Worm (Caenorhabditis elegans): Measurements from ENCODE around the gene asp-6.
A peak's percentile ranks its signal among the peaks of the same experiment; 100 is the strongest.

The asp-6 gene

ce11 chrV:8228712-8229119 lies 40.0 kb downstream of the asp-6 start (continued):
- TF ChIP-seq ces-1 (GFP tag; optimal IDR thresholded peaks at IDR 0.05): no peak
- no peak for TF ChIP-seq nhr-12 (tag; optimal IDR thresholded peaks at IDR 0.05)
- TF ChIP-seq vab-15 (tag; optimal IDR thresholded peaks at IDR 0.05): no peak
- no peak for TF ChIP-seq pag-3 (tag; optimal IDR thresholded peaks at IDR 0.05; ENCODE audit: borderline replicate concordance, insufficient read depth)
- TF ChIP-seq nhr-28 (tag; optimal IDR thresholded peaks at IDR 0.05): no peak
- TF ChIP-seq zip-4 (GFP tag; optimal IDR thresholded peaks at IDR 0.05): peak; percentile 71
- TF ChIP-seq ceh-8 (GFP tag; optimal IDR thresholded peaks at IDR 0.05): no peak
- peak; percentile 53 for TF ChIP-seq aly-2 (tag; optimal IDR thresholded peaks at IDR 0.05)
- TF ChIP-seq lsy-2 (tag; optimal IDR thresholded peaks at IDR 0.05): peak; percentile 58 to 78

ce11 chrV:8226812-8227211 lies 41.9 kb downstream of the asp-6 start, which contains the start of gene K07C11.10:
K07C11.10 (minus strand) TSS chrV:8226912.
- TF ChIP-seq fkh-8 (tag; optimal IDR thresholded peaks at IDR 0.05): peak; percentile 43
- TF ChIP-seq C34B4.2 (tag; optimal IDR thresholded peaks at IDR 0.05): no peak

ce11 chrV:8224634-8225033 lies 44.1 kb downstream of the asp-6 start, which contains the start of gene pax-1:
pax-1 (plus strand) TSS chrV:8224934.
- TF ChIP-seq zip-4 (GFP tag; optimal IDR thresholded peaks at IDR 0.05): no peak
- no peak for TF ChIP-seq efl-1 (optimal IDR thresholded peaks at IDR 0.05)
- peak in 1 of 2 experiments; percentile 36 for TF ChIP-seq efl-1 (GFP tag; optimal IDR thresholded peaks at IDR 0.05 in 1 of 2)

- TF ChIP-seq alr-1 (tag; optimal IDR thresholded peaks at IDR 0.05; ENCODE audit: borderline replicate concordance): no peak
- no peak for TF ChIP-seq lin-39 (tag; optimal IDR thresholded peaks at IDR 0.05)
- TF ChIP-seq C16A3.4 (tag; optimal IDR thresholded peaks at IDR 0.05): no peak
Observed at ce11 chrV:8223417-8223816, 45.3 kb downstream of the asp-6 start.

ce11 chrV:8221083-8221538 lies 47.6 kb downstream of the asp-6 start, which contains the start of the genes cogc-6 and air-1:
cogc-6 (minus strand) TSS chrV:8221316.
air-1 (plus strand) TSS chrV:8221488.
- TF ChIP-seq hlh-4 (tag; optimal IDR thresholded peaks at IDR 0.05) (no peak), pqm-1 (tag; optimal IDR thresholded peaks at IDR 0.05) (no peak), sup-37 (GFP tag; optimal IDR thresholded peaks at IDR 0.05) (no peak), snu-23 (GFP tag; optimal IDR thresholded peaks at IDR 0.05) (peak; percentile 35), swsn-7 (tag; optimal IDR thresholded peaks at IDR 0.05) (peak; percentile 15), nhr-11 (tag; optimal IDR thresholded peaks at IDR 0.05) (no peak), lin-14 (GFP tag; optimal IDR thresholded peaks at IDR 0.05) (no peak), ztf-11 (tag; optimal IDR thresholded peaks at IDR 0.05) (no peak), nhr-47 (tag; optimal IDR thresholded peaks at IDR 0.05) (peak; percentile 42), ceh-8 (GFP tag; optimal IDR thresholded peaks at IDR 0.05) (no peak), ceh-63 (GFP tag; optimal IDR thresholded peaks at IDR 0.05) (no peak), mab-9 (GFP tag; IDR thresholded peaks at IDR 0.05) (no peak), fkh-10 (GFP tag; optimal IDR thresholded peaks at IDR 0.05) (no peak), lir-3 (tag; optimal IDR thresholded peaks at IDR 0.05; ENCODE audit: poor library complexity) (no peak), elt-3 (tag; optimal IDR thresholded peaks at IDR 0.05) (no peak), unc-130 (tag; optimal IDR thresholded peaks at IDR 0.05) (no peak), efl-3 (GFP tag; optimal IDR thresholded peaks at IDR 0.05) (no peak), lin-39 (tag; optimal IDR thresholded peaks at IDR 0.05) (no peak), blmp-1 (tag; optimal IDR thresholded peaks at IDR 0.05) (peak; percentile 13), dsc-1 (tag; optimal IDR thresholded peaks at IDR 0.05) (no peak), irx-1 (tag; optimal IDR thresholded peaks at IDR 0.05) (no peak), nhr-77 (tag; optimal IDR thresholded peaks at IDR 0.05) (no peak), fkh-8 (tag; optimal IDR thresholded peaks at IDR 0.05) (no peak), tbx-2 (tag; optimal IDR thresholded peaks at IDR 0.05) (no peak), rnt-1 (tag; optimal IDR thresholded peaks at IDR 0.05) (peak; percentile 18), zip-4 (GFP tag; optimal IDR thresholded peaks at IDR 0.05) (no peak), hpl-2 (GFP tag; optimal IDR thresholded peaks at IDR 0.05) (no peak), egl-27 (tag; optimal IDR thresholded peaks at IDR 0.05) (no peak), nhr-85 (tag) (no peak), C34B4.2 (tag; optimal IDR thresholded peaks at IDR 0.05) (no peak), ceh-90 (tag; optimal IDR thresholded peaks at IDR 0.05) (no peak), grh-1 (GFP tag; IDR thresholded peaks at IDR 0.05) (no peak), ama-1 (optimal IDR thresholded peaks at IDR 0.05) (no peak), aly-2 (tag; optimal IDR thresholded peaks at IDR 0.05) (no peak), tlp-1 (tag; optimal IDR thresholded peaks at IDR 0.05) (no peak), lsy-2 (tag; optimal IDR thresholded peaks at IDR 0.05) (peak in 1 of 2 experiments; percentile 52)

Data from whole organism, L1 larva.